Fruit fly (Drosophila melanogaster): ENCODE data around the gene Elp1.

Gene Elp1

dm6 chr3R:11669017-11669953, 18.5 kb downstream of the Elp1 start (continued):
- TF ChIP-seq CG16813 (GFP tag; IDR thresholded peaks at IDR 0.05; ENCODE audit: partially characterized antibody) (0 out of 3 replicates have a peak, but pooled peaks have one; percentile 10), ken (GFP tag; IDR thresholded peaks at IDR 0.05) (no peak), h (optimal IDR thresholded peaks at IDR 0.05) (no peak), Taf1 (GFP tag; IDR thresholded peaks at IDR 0.05) (no peak), Med (GFP tag) (peak; percentile 66), disco-r (GFP tag; optimal IDR thresholded peaks at IDR 0.05) (no peak), Gug (GFP tag; IDR thresholded peaks at IDR 0.05) (no peak), Ada2b (GFP tag; IDR thresholded peaks at IDR 0.05) (no peak), Stat92E (GFP tag; optimal IDR thresholded peaks at IDR 0.05) (no peak), CG14050 (GFP tag; IDR thresholded peaks at IDR 0.05) (no peak), onecut (GFP tag; IDR thresholded peaks at IDR 0.05) (peak; percentile 36), hkb (optimal IDR thresholded peaks at IDR 0.05) (peak; percentile 96), hkb (GFP tag; IDR thresholded peaks at IDR 0.05) (0 out of 2 replicates have a peak, but pooled peaks have one; percentile 19), CG9215 (GFP tag; IDR thresholded peaks at IDR 0.05) (no peak), CoRest (tag; optimal IDR thresholded peaks at IDR 0.05) (no peak), gro (GFP tag; optimal IDR thresholded peaks at IDR 0.05) (no peak), CG18476 (GFP tag; optimal IDR thresholded peaks at IDR 0.05) (peak; percentile 99), CG7963 (GFP tag; IDR thresholded peaks at IDR 0.05; ENCODE audit: partially characterized antibody) (no peak), CG8478 (optimal IDR thresholded peaks at IDR 0.05) (no peak), CG6854 (GFP tag; optimal IDR thresholded peaks at IDR 0.05) (no peak), usp (GFP tag; optimal IDR thresholded peaks at IDR 0.05) (no peak), CG14014 (GFP tag; IDR thresholded peaks at IDR 0.05) (no peak), sna (GFP tag; IDR thresholded peaks at IDR 0.05; ENCODE audit: partially characterized antibody) (no peak), Kr (GFP tag; optimal IDR thresholded peaks at IDR 0.05) (no peak), CG8290 (GFP tag; optimal IDR thresholded peaks at IDR 0.05) (no peak), CG8290 (tag; optimal IDR thresholded peaks at IDR 0.05) (no peak), Hsf (GFP tag; optimal IDR thresholded peaks at IDR 0.05) (no peak), ci (GFP tag; IDR thresholded peaks at IDR 0.05) (no peak; the same call in 2 of the 3 replicates), CG12744 (GFP tag; optimal IDR thresholded peaks at IDR 0.05) (no peak), CG8359 (GFP tag; optimal IDR thresholded peaks at IDR 0.05; ENCODE audit: borderline replicate concordance) (no peak), CG2199 (GFP tag; IDR thresholded peaks at IDR 0.05) (no peak), ham (GFP tag; IDR thresholded peaks at IDR 0.05) (no peak), jing (GFP tag; optimal IDR thresholded peaks at IDR 0.05) (no peak), CG1529 (GFP tag; optimal IDR thresholded peaks at IDR 0.05) (no peak), nerfin-1 (tag; optimal IDR thresholded peaks at IDR 0.05) (no peak), Vsx1 (GFP tag; optimal IDR thresholded peaks at IDR 0.05) (no peak), Jarid2 (GFP tag; optimal IDR thresholded peaks at IDR 0.05) (peak; percentile 55), HmgD (GFP tag; optimal IDR thresholded peaks at IDR 0.05) (no peak)

DNA sequence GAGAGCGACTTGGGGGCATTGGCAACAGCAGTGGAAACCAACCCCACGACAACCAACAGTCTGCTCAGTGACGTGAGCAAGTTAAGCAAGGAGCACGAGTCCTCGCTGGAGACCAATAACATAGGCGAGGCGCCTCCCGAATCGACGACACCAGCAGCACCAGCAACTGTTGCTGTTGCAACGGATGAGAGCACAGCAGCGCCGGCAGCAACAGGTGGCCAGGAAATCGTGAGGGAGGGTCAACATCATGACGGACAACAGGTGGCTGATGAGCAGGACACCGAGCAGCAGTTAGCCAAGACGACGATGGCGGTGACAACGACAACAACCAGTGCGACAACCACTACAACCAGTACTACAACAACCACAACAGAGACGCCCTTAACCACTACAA, 19.2 kb downstream of the Elp1 start:
- peak; percentile 41 for TF ChIP-seq Ets65A (GFP tag)
- TF ChIP-seq CG4360 (GFP tag; IDR thresholded peaks at IDR 0.05): peak; percentile 25; the same call in 1 of the 2 replicates
- peak; percentile 17 for TF ChIP-seq Deaf1 (tag; optimal IDR thresholded peaks at IDR 0.05)
- TF ChIP-seq scrt (GFP tag; optimal IDR thresholded peaks at IDR 0.05): peak; percentile 88
- no peak for TF ChIP-seq CG6683 (GFP tag; optimal IDR thresholded peaks at IDR 0.05)
- TF ChIP-seq MESR4 (GFP tag; optimal IDR thresholded peaks at IDR 0.05): no peak
- no peak for TF ChIP-seq CG10267 (tag; optimal IDR thresholded peaks at IDR 0.05)
- TF ChIP-seq CG33557 (GFP tag; optimal IDR thresholded peaks at IDR 0.05): no peak
- peak; percentile 83 for TF ChIP-seq CG8478 (optimal IDR thresholded peaks at IDR 0.05)
- 0 out of 4 replicates have a peak, but pooled peaks have one; percentile 16 for TF ChIP-seq chinmo (GFP tag; IDR thresholded peaks at IDR 0.05; ENCODE audit: partially characterized antibody)
- no peak for TF ChIP-seq Dfd (GFP tag; optimal IDR thresholded peaks at IDR 0.05)
